Fruit fly (Drosophila melanogaster): ENCODE results near the gene btd.
A peak's percentile ranks its signal among the peaks of the same experiment; 100 is the strongest.

The btd gene

dm6 chrX:9664426-9664825, 29.6 kb upstream of the btd start (continued):
- TF ChIP-seq CG17186 (GFP tag; optimal IDR thresholded peaks at IDR 0.05) (no peak), Elba2 (GFP tag; optimal IDR thresholded peaks at IDR 0.05) (no peak), pzg (GFP tag; optimal IDR thresholded peaks at IDR 0.05) (no peak), Vsx1 (GFP tag; optimal IDR thresholded peaks at IDR 0.05) (no peak), sc (optimal IDR thresholded peaks at IDR 0.05) (no peak), sc (GFP tag; optimal IDR thresholded peaks at IDR 0.05) (peak; percentile 22), CG1832 (GFP tag; optimal IDR thresholded peaks at IDR 0.05) (no peak), CG32772 (GFP tag; IDR thresholded peaks at IDR 0.05) (no peak), crc (GFP tag; optimal IDR thresholded peaks at IDR 0.05) (no peak), CG18476 (GFP tag; optimal IDR thresholded peaks at IDR 0.05) (peak; percentile 30), CG8281 (tag; optimal IDR thresholded peaks at IDR 0.05) (no peak), mld (GFP tag; IDR thresholded peaks at IDR 0.05; ENCODE audit: partially characterized antibody) (no peak), fd96Cb (tag; optimal IDR thresholded peaks at IDR 0.05) (peak; percentile 41), CG1233 (GFP tag; optimal IDR thresholded peaks at IDR 0.05) (peak; percentile 3), Neu2 (GFP tag; optimal IDR thresholded peaks at IDR 0.05; ENCODE audit: borderline replicate concordance) (no peak), CG1603 (tag; optimal IDR thresholded peaks at IDR 0.05) (no peak), HHEX (GFP tag; optimal IDR thresholded peaks at IDR 0.05) (peak; percentile 60), CG2120 (GFP tag; optimal IDR thresholded peaks at IDR 0.05) (peak; percentile 69), ind (GFP tag; optimal IDR thresholded peaks at IDR 0.05) (peak; percentile 41), Mes4 (GFP tag; optimal IDR thresholded peaks at IDR 0.05) (no peak), fu2 (GFP tag; optimal IDR thresholded peaks at IDR 0.05) (peak; percentile 22), Oli (tag; optimal IDR thresholded peaks at IDR 0.05) (peak; percentile 58), Sry-β (GFP tag; optimal IDR thresholded peaks at IDR 0.05) (no peak), Fer3 (tag; optimal IDR thresholded peaks at IDR 0.05) (peak; percentile 58), Adf1 (GFP tag; IDR thresholded peaks at IDR 0.05) (no peak), CG9817 (tag; optimal IDR thresholded peaks at IDR 0.05) (peak; percentile 41), Kr (GFP tag; optimal IDR thresholded peaks at IDR 0.05) (no peak), dati (GFP tag; IDR thresholded peaks at IDR 0.05) (no peak), CG6689 (GFP tag; IDR thresholded peaks at IDR 0.05) (no peak), luna (GFP tag; optimal IDR thresholded peaks at IDR 0.05) (no peak), CG10209 (GFP tag; optimal IDR thresholded peaks at IDR 0.05) (peak; percentile 55), toy (GFP tag; IDR thresholded peaks at IDR 0.05) (no peak), bowl (GFP tag; IDR thresholded peaks at IDR 0.05) (no peak), slbo (GFP tag; IDR thresholded peaks at IDR 0.05) (peak; percentile 49), Sox102F (GFP tag; optimal IDR thresholded peaks at IDR 0.05) (no peak), CG3838 (GFP tag; optimal IDR thresholded peaks at IDR 0.05) (no peak), cwo (GFP tag; optimal IDR thresholded peaks at IDR 0.05) (peak; percentile 25), D (optimal IDR thresholded peaks at IDR 0.05) (no peak), D (GFP tag; optimal IDR thresholded peaks at IDR 0.05) (peak; percentile 12), slou (GFP tag; optimal IDR thresholded peaks at IDR 0.05) (no peak), Xbp1 (GFP tag; optimal IDR thresholded peaks at IDR 0.05) (peak; percentile 37)

DNA sequence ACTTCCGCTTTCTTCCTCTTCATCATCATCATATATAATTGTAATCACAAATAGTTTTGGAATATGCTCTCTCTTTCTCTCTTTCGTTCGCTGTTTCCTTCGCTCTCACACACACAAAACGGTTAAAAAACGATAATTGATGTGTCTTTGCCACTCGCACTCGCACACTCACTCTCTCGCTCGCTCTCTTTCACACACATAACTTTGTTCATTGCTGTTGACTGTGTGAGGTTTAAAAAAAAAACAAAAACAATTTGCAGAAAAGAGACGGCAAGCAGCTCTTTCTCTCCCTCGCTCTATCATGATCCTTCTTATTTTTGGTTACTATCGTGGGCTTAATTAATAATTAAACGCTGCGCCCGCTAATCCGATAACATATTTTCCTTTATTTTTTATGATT, 27.5 kb upstream of the btd start:
- TF ChIP-seq sens (GFP tag) = no peak
- no peak for TF ChIP-seq scrt (GFP tag; optimal IDR thresholded peaks at IDR 0.05)
- TF ChIP-seq hb (GFP tag; IDR thresholded peaks at IDR 0.05; ENCODE audit: partially characterized antibody) = no peak
- no peak for TF ChIP-seq sug (tag; optimal IDR thresholded peaks at IDR 0.05)
- TF ChIP-seq Scr (GFP tag; IDR thresholded peaks at IDR 0.05; ENCODE audit: partially characterized antibody) = 0 out of 2 replicates have a peak, but pooled peaks have one; percentile 23
- TF ChIP-seq CG12942 (GFP tag; optimal IDR thresholded peaks at IDR 0.05) = no peak
- no peak for TF ChIP-seq CG3726 (GFP tag; IDR thresholded peaks at IDR 0.05)
- TF ChIP-seq dmrt11E (tag; optimal IDR thresholded peaks at IDR 0.05) = no peak
- TF ChIP-seq exex (tag; optimal IDR thresholded peaks at IDR 0.05) = peak; percentile 91
- TF ChIP-seq sqz (GFP tag; optimal IDR thresholded peaks at IDR 0.05) = peak; percentile 73
- no peak for TF ChIP-seq tup (GFP tag; optimal IDR thresholded peaks at IDR 0.05)
- peak; percentile 49 for TF ChIP-seq cg (GFP tag; optimal IDR thresholded peaks at IDR 0.05)
- TF ChIP-seq CG7786 (GFP tag; optimal IDR thresholded peaks at IDR 0.05) = no peak
- TF ChIP-seq fru (optimal IDR thresholded peaks at IDR 0.05) = no peak
